Worm (Caenorhabditis elegans) whole organism, L4/young adult: Measurements from ENCODE around the gene srg-5.

Source experiments
- W03F9.2 ChIP-seq: fragments of 150-350 bp; optimal IDR thresholded peaks from 2 replicates; lab custom pipeline; 2014; ENCODE audit warnings: missing biosample characterization, missing genetic modification characterization
- dao-5 ChIP-seq: sonication (generic microtip); optimal IDR thresholded peaks from 2 replicates; lab custom pipeline; 2016; ENCODE audit warnings: missing genotype, missing genetic modification characterization, moderate library complexity, missing compliant biosample characterization
- him-1 ChIP-seq: sonication (generic microtip); optimal IDR thresholded peaks from 2 replicates; lab custom pipeline; 2016; ENCODE audit warnings: missing genotype, missing genetic modification reagents, missing genetic modification characterization, missing compliant biosample characterization

ce11 chrIII:6295972-6296700 lies 31.8 kb upstream of the srg-5 start, which contains the start of gene F47D12.7:
- TF ChIP-seq W03F9.2 (no peak), him-1 (tag; lab: Kevin White, UChicago) (no peak), dao-5 (tag; lab: Kevin White, UChicago) (no peak)
